Worm (Caenorhabditis elegans): ENCODE measurements around the gene C38C3.3.

The C38C3.3 gene

DNA sequence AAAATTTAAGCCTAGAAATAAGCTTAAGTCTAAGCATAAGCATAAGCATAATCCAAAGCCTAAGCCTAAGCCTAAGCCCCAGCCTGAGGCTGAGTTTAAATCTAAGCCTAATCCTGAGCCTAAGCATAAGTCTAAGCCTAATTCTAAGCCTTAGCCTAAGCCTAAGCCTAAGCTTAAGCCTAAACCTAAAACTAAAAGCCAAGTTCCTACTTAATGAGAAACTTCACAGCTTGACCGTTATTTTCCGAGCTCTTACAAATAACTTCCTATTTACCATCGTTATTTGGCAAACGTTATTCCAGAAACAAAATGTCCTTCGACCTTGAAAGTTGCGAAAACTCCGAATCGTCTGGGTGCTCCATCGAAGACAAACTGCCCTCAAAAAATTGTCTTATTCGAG lies 13.7 kb upstream of the C38C3.3 start, which contains the start of gene C38C3.4:
TSS of gene C38C3.4 (plus strand) at position 301 of the 400 bp plus-strand sequence.
- TF ChIP-seq unc-3 (GFP tag; conservative IDR thresholded peaks at IDR 0.05) (no peak), unc-3 (tag; optimal IDR thresholded peaks at IDR 0.05) (no peak), dve-1 (tag; optimal IDR thresholded peaks at IDR 0.05) (peak; percentile 42), pha-2 (tag; optimal IDR thresholded peaks at IDR 0.05) (no peak)

DNA sequence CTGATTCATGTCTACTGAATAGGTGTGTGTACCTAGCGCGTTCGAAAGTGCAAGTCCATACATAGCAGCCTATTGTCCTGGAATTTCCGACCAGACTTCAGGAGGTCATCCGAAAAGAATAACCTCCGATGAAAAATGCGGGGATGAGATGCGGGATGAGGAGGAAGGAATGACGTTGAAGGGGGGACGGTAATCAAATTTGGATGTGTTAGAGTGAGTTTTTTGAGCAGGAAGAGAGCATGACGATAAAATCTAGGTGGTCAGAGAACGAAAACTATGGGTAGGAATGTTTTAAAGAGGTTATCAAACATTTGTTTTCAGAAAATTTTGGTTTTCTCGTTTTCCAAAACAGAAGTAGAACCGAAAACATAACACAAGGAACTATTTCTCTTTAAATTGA lies 9.4 kb upstream of the C38C3.3 start:
- TF ChIP-seq rnt-1 (tag; optimal IDR thresholded peaks at IDR 0.05) = no peak
- no peak for TF ChIP-seq lim-6 (tag; optimal IDR thresholded peaks at IDR 0.05)
- TF ChIP-seq K02D7.2 (tag; optimal IDR thresholded peaks at IDR 0.05) = no peak
- no peak for TF ChIP-seq pha-2 (tag; optimal IDR thresholded peaks at IDR 0.05)
- no peak for TF ChIP-seq fax-1 (tag; optimal IDR thresholded peaks at IDR 0.05)
- no peak for TF ChIP-seq ceh-24 (tag; optimal IDR thresholded peaks at IDR 0.05)
- TF ChIP-seq unc-42 (tag; optimal IDR thresholded peaks at IDR 0.05) = peak; percentile 67

- TF ChIP-seq C38D4.7 (GFP tag; optimal IDR thresholded peaks at IDR 0.05) = no peak
- no peak for TF ChIP-seq F13H6.1 (tag; optimal IDR thresholded peaks at IDR 0.05)
- no peak for TF ChIP-seq ceh-34 (tag; optimal IDR thresholded peaks at IDR 0.05)
- no peak for TF ChIP-seq K02D7.2 (tag; optimal IDR thresholded peaks at IDR 0.05)
- no peak for TF ChIP-seq ceh-14 (tag; optimal IDR thresholded peaks at IDR 0.05)
- TF ChIP-seq ahr-1 (tag; optimal IDR thresholded peaks at IDR 0.05) = no peak
Observed at ce11 chrV:1487262-1487661, 8.2 kb upstream of the C38C3.3 start.

DNA sequence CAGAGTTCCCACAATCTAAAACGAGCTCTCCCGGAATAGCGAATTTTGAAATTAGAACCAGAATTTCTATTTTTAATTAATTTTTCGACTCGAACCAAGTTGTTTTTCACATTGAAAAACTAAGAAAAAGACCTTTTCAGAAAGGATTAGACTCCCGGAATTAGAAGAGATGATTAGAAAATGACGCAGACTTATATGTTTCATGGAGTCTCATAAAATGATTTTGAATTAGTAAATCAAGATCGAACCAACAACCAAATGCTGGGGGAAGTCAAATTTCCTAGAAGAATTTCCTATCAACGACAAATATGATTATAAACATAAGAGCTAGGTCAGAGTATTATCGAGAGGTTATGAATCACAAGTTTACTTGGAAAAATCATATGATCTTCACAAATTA lies 6.8 kb upstream of the C38C3.3 start:
- no peak for TF ChIP-seq fkh-6 (tag; optimal IDR thresholded peaks at IDR 0.05)
- no peak for TF ChIP-seq sox-4 (tag; optimal IDR thresholded peaks at IDR 0.05)
- no peak for TF ChIP-seq unc-3 (GFP tag; conservative IDR thresholded peaks at IDR 0.05)
- no peak for TF ChIP-seq unc-3 (tag; optimal IDR thresholded peaks at IDR 0.05)
- no peak for TF ChIP-seq K09A11.1 (tag; optimal IDR thresholded peaks at IDR 0.05; ENCODE audit: insufficient read depth)
- TF ChIP-seq che-1 (tag; optimal IDR thresholded peaks at IDR 0.05) = no peak
- TF ChIP-seq odd-2 (tag; optimal IDR thresholded peaks at IDR 0.05) = no peak
- no peak for TF ChIP-seq ceh-31 (tag; optimal IDR thresholded peaks at IDR 0.05)
- no peak for TF ChIP-seq gmeb-2 (tag; optimal IDR thresholded peaks at IDR 0.05)
- TF ChIP-seq ceh-9 (tag; optimal IDR thresholded peaks at IDR 0.05) = no peak
- no peak for TF ChIP-seq hlh-8 (tag; optimal IDR thresholded peaks at IDR 0.05)
- no peak for TF ChIP-seq elt-4 (tag; optimal IDR thresholded peaks at IDR 0.05)
- TF ChIP-seq fax-1 (tag; optimal IDR thresholded peaks at IDR 0.05) = no peak

ce11 chrV:1490874-1491273 lies 4.6 kb upstream of the C38C3.3 start:
- peak; percentile 70 for TF ChIP-seq dve-1 (tag; optimal IDR thresholded peaks at IDR 0.05)

ce11 chrV:1491510-1491909 lies 3.9 kb upstream of the C38C3.3 start, which contains the start of gene C38C3.6:
Gene C38C3.6 (minus strand): TSS chrV:1491610.
- TF ChIP-seq hlh-15 (tag; optimal IDR thresholded peaks at IDR 0.05) (no peak), mec-3 (tag; optimal IDR thresholded peaks at IDR 0.05; ENCODE audit: borderline replicate concordance) (no peak), pha-2 (tag; optimal IDR thresholded peaks at IDR 0.05) (no peak), ceh-19 (GFP tag; optimal IDR thresholded peaks at IDR 0.05) (no peak), zip-5 (tag; optimal IDR thresholded peaks at IDR 0.05) (no peak), tbx-7 (tag; optimal IDR thresholded peaks at IDR 0.05) (no peak), pag-3 (tag; optimal IDR thresholded peaks at IDR 0.05; ENCODE audit: borderline replicate concordance) (no peak), ets-4 (tag; optimal IDR thresholded peaks at IDR 0.05) (no peak), ceh-30 (tag; optimal IDR thresholded peaks at IDR 0.05) (no peak), ama-1 (optimal IDR thresholded peaks at IDR 0.05) (no peak), ceh-14 (tag; optimal IDR thresholded peaks at IDR 0.05) (no peak), T23F11.4 (GFP tag; optimal IDR thresholded peaks at IDR 0.05) (no peak), ceh-6 (GFP tag; optimal IDR thresholded peaks at IDR 0.05) (no peak), gmeb-2 (tag; optimal IDR thresholded peaks at IDR 0.05) (no peak)

All from whole organism, late embryonic.